Worm (Caenorhabditis elegans): Measurements from ENCODE around the gene msp-81.

DNA sequence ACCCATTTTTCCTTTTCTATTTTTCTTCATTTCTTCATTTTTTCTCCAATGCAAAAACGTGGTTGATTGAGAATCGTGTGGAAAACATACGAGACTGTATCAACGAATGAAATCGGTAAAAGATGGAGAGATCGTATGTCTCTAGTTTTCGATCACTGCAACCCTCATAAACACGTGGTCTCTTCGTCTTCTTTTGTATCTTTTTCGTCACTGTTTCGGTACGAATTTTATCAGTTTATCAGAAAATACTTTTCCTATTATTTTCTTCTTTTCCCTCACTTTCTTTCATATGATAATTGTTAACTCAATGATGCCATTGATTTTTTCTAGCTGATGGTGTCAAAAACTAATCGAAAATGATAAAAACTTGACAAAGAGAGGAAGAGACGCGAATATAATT is 39.4 kb upstream of the msp-81 start:
- TF ChIP-seq nhr-12 (tag; optimal IDR thresholded peaks at IDR 0.05) (no peak), pha-4 (tag; optimal IDR thresholded peaks at IDR 0.05) (no peak), nhr-28 (tag; optimal IDR thresholded peaks at IDR 0.05) (no peak), ztf-11 (tag; optimal IDR thresholded peaks at IDR 0.05) (no peak), snpc-4 (tag; optimal IDR thresholded peaks at IDR 0.05) (no peak), unc-120 (tag; optimal IDR thresholded peaks at IDR 0.05; ENCODE audit: poor library complexity, severe bottlenecking) (no peak)
